Worm (Caenorhabditis elegans): ENCODE data around the gene dpy-28.

DNA sequence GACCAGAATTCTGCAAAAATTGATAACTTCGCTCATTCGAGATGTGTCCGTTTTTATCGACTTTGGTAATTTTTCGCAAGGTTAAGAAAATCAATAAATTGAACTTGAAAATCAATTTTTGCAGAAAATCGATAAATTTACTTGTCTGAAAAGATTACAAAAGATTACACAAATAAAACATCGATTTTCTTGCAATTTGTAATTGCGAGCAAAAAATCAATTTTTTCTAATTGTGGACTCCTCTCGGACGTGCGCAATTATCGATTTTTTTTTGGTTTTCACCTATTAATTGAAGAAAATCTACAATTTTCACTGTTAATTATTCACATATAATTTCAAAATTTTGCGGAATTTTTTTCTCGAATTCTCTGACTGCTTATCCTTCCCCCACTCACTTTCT is 28.3 kb downstream of the dpy-28 start:
- TF ChIP-seq ama-1 (optimal IDR thresholded peaks at IDR 0.05): no peak
- TF ChIP-seq ama-1 (GFP tag; optimal IDR thresholded peaks at IDR 0.05): no peak
- TF ChIP-seq repo-1 (tag; optimal IDR thresholded peaks at IDR 0.05): no peak
- no peak for TF ChIP-seq lin-35 (GFP tag; optimal IDR thresholded peaks at IDR 0.05)
- TF ChIP-seq mes-4 (tag; optimal IDR thresholded peaks at IDR 0.05): no peak
- TF ChIP-seq efl-1 (GFP tag; optimal IDR thresholded peaks at IDR 0.05): no peak
- TF ChIP-seq ceh-40 (GFP tag; IDR thresholded peaks at IDR 0.05): no peak
- no peak for TF ChIP-seq rpc-1 (optimal IDR thresholded peaks at IDR 0.05)
- TF ChIP-seq rpc-1 (tag; optimal IDR thresholded peaks at IDR 0.05): no peak
- no peak for TF ChIP-seq unc-130 (GFP tag; optimal IDR thresholded peaks at IDR 0.05)
- TF ChIP-seq akir-1 (GFP tag; optimal IDR thresholded peaks at IDR 0.05): no peak
- TF ChIP-seq F49E8.2 (tag; optimal IDR thresholded peaks at IDR 0.05; ENCODE audit: insufficient read depth): no peak
- no peak for TF ChIP-seq snpc-1.1 (tag; optimal IDR thresholded peaks at IDR 0.05; ENCODE audit: insufficient read depth)
- no peak for TF ChIP-seq D2030.7 (GFP tag; IDR thresholded peaks at IDR 0.05)
- TF ChIP-seq egl-44 (GFP tag; IDR thresholded peaks at IDR 0.05): no peak
